Fruit fly (Drosophila melanogaster): ENCODE measurements around the gene I-t.

I-t gene

DNA sequence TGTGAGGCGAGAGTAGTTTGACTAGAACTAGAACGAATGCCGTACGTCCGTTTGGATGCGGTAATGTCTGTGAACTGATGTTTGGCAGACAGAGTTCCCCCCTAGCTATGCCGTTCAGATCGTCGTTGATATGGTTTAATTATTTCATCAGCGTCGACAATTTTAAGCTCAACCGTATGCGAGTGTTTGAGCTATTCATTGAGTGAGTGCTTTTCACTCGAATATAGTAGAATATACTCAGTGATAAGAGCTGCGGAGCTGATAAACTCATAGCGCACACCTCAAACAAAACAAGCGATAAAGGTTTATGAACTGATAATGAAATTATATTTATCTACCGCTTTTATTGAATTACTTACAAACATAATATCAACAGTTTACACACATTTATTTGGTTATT is 15.8 kb upstream of the I-t start, which contains the start of gene CG6834 (continued):
- TF ChIP-seq CG31365 (tag; optimal IDR thresholded peaks at IDR 0.05) (peak; percentile 0), zen2 (GFP tag; IDR thresholded peaks at IDR 0.05; ENCODE audit: partially characterized antibody) (no peak), CG6765 (GFP tag; optimal IDR thresholded peaks at IDR 0.05) (no peak), insv (GFP tag; optimal IDR thresholded peaks at IDR 0.05) (no peak), CG14710 (tag; optimal IDR thresholded peaks at IDR 0.05) (no peak), CkIIα-i1 (GFP tag; IDR thresholded peaks at IDR 0.05) (no peak), ap (GFP tag; IDR thresholded peaks at IDR 0.05) (no peak), sd (tag; optimal IDR thresholded peaks at IDR 0.05) (peak; percentile 38), CG14965 (GFP tag; optimal IDR thresholded peaks at IDR 0.05; ENCODE audit: borderline replicate concordance) (no peak), grn (GFP tag; optimal IDR thresholded peaks at IDR 0.05) (peak; percentile 78), Rfx (GFP tag; IDR thresholded peaks at IDR 0.05) (no peak), CG11560 (tag; IDR thresholded peaks at IDR 0.05) (no peak), CG3065 (GFP tag; optimal IDR thresholded peaks at IDR 0.05) (no peak), tgo (GFP tag; IDR thresholded peaks at IDR 0.05) (no peak), seq (GFP tag; IDR thresholded peaks at IDR 0.05) (no peak), CG3726 (GFP tag; IDR thresholded peaks at IDR 0.05) (no peak), sens-2 (GFP tag; IDR thresholded peaks at IDR 0.05) (no peak), zfh2 (GFP tag; optimal IDR thresholded peaks at IDR 0.05) (no peak), fd96Cb (tag; optimal IDR thresholded peaks at IDR 0.05) (no peak), CrebB (tag; optimal IDR thresholded peaks at IDR 0.05) (peak; percentile 62), pzg (GFP tag; optimal IDR thresholded peaks at IDR 0.05) (no peak), Dek (tag; optimal IDR thresholded peaks at IDR 0.05) (no peak), PHDP (tag; optimal IDR thresholded peaks at IDR 0.05) (peak; percentile 43), CG15601 (tag; optimal IDR thresholded peaks at IDR 0.05) (peak; percentile 59), CG17328 (GFP tag; IDR thresholded peaks at IDR 0.05) (no peak), lab (GFP tag; optimal IDR thresholded peaks at IDR 0.05) (peak; percentile 23), CG43689 (GFP tag; IDR thresholded peaks at IDR 0.05) (no peak), Doc2 (GFP tag; IDR thresholded peaks at IDR 0.05) (no peak), CG31224 (GFP tag; IDR thresholded peaks at IDR 0.05) (no peak), CG7556 (GFP tag; optimal IDR thresholded peaks at IDR 0.05) (no peak), bcd (GFP tag; optimal IDR thresholded peaks at IDR 0.05) (no peak), CG15479 (GFP tag; optimal IDR thresholded peaks at IDR 0.05) (no peak), otp (GFP tag; IDR thresholded peaks at IDR 0.05) (no peak), CG1024 (GFP tag; IDR thresholded peaks at IDR 0.05) (no peak), Stat92E (GFP tag; optimal IDR thresholded peaks at IDR 0.05) (no peak), bab2 (GFP tag; optimal IDR thresholded peaks at IDR 0.05) (no peak), slou (GFP tag; optimal IDR thresholded peaks at IDR 0.05) (no peak), Jarid2 (GFP tag; optimal IDR thresholded peaks at IDR 0.05) (no peak), Hmx (GFP tag; optimal IDR thresholded peaks at IDR 0.05) (no peak), ara (GFP tag; IDR thresholded peaks at IDR 0.05) (no peak), CG10274 (GFP tag; optimal IDR thresholded peaks at IDR 0.05) (no peak), Taf1 (GFP tag; IDR thresholded peaks at IDR 0.05) (no peak), Mrtf (GFP tag; IDR thresholded peaks at IDR 0.05) (no peak), jing (GFP tag; optimal IDR thresholded peaks at IDR 0.05) (no peak), CG34224 (GFP tag; IDR thresholded peaks at IDR 0.05; ENCODE audit: partially characterized antibody) (no peak), Xbp1 (GFP tag; optimal IDR thresholded peaks at IDR 0.05) (no peak), lov (optimal IDR thresholded peaks at IDR 0.05) (no peak), lov (GFP tag; IDR thresholded peaks at IDR 0.05) (no peak), shn (GFP tag; optimal IDR thresholded peaks at IDR 0.05) (no peak), CG11504 (tag; optimal IDR thresholded peaks at IDR 0.05) (no peak), ttk (GFP tag; IDR thresholded peaks at IDR 0.05) (no peak), twi (tag; optimal IDR thresholded peaks at IDR 0.05) (no peak)
